Worm (Caenorhabditis elegans) whole organism, late embryonic: ENCODE measurements around the gene F10C1.23.

Experiments used
- ama-1 ChIP-seq: fragments of 150-350 bp; optimal IDR thresholded peaks from 2 replicates; lab custom pipeline; 2014
- lin-11 ChIP-seq: fragments of 200-800 bp; sonication (Bioruptor generic); optimal IDR thresholded peaks from 2 replicates; lab custom pipeline; 2018; ENCODE audit warnings: mild to moderate bottlenecking, missing genetic modification characterization, missing compliant biosample characterization
- nhr-11 ChIP-seq: fragments of 150-350 bp; optimal IDR thresholded peaks from 2 replicates; lab custom pipeline; 2014; ENCODE audit warnings: missing biosample characterization, missing genetic modification characterization
- pax-1 ChIP-seq: fragments of 150-350 bp; optimal IDR thresholded peaks from 2 replicates; lab custom pipeline; 2014; ENCODE audit warnings: missing biosample characterization, missing genetic modification characterization
- rnt-1 ChIP-seq: sonication (generic microtip); optimal IDR thresholded peaks from 2 replicates; lab custom pipeline; 2016; ENCODE audit warnings: missing genetic modification characterization, missing compliant biosample characterization

- TF ChIP-seq ama-1 (lab: Kevin White, UChicago) (no peak), lin-11 (no peak), pax-1 (no peak), rnt-1 (tag; lab: Kevin White, UChicago) (no peak), nhr-11 (tag; lab: Kevin White, UChicago) (no peak)
Measured at ce11 chrII:5785504-5785903, 27.7 kb downstream of the F10C1.23 start.
